Worm (Caenorhabditis elegans): Measurements from ENCODE around the gene C44B11.1.
A peak's percentile ranks its signal among the peaks of the same experiment; 100 is the strongest.

Gene C44B11.1

DNA sequence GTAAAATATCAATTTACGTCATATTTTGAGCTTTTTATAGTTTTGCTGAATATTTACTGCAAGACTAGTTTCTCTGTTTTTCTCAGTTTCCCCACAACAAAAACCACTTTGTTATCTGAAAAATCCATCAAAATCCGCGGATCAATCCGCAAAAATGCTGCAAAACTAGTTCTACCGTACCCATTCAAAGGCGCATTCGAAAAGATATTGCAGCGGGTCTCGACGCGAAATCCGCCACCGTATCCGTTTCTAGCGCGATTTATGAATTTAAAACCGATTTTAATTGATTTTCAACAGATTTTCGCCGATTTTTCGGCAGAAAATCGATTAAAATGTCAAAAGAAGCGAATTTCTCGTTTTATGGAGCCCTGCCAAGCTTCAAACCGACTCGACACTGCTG lies 16.3 kb downstream of the C44B11.1 start, which contains the start of gene R148.4 (continued):
- TF ChIP-seq madf-8 (GFP tag; conservative IDR thresholded peaks at IDR 0.05) (peak; percentile 89), lsl-1 (GFP tag; optimal IDR thresholded peaks at IDR 0.05) (peak; percentile 98), madf-6 (GFP tag; IDR thresholded peaks at IDR 0.05) (peak; percentile 95), K11D2.4 (GFP tag; IDR thresholded peaks at IDR 0.05) (no peak)

DNA sequence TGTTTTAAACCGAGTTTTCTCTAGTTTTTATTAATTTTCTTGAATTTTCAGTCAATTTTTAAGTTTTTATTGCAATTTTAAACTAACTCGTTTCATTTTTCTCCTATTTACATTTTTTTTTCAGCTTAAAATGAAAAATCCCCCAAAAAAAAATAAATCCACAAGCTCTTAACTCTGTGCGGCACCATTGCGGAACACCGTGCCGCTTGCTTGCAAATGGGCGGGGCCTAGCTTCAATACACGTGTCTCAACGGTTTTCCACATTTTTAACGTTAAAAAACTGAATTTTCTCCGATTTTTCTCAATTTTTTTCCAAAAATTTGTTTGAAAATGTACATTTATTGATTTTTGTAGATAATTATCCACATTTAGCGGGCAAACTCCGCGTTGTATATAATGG lies 19.9 kb downstream of the C44B11.1 start, which contains the start of gene R148.3:
Gene R148.3, plus strand, starts transcription at position 347 of the 400 bp plus-strand sequence.
- TF ChIP-seq rcor-1 (GFP tag; IDR thresholded peaks at IDR 0.05) (0 out of 2 replicates have a peak, but pooled peaks have one; percentile 15), ceh-91 (GFP tag; IDR thresholded peaks at IDR 0.05) (no peak), xnd-1 (tag; optimal IDR thresholded peaks at IDR 0.05) (peak; percentile 45), cebp-1 (GFP tag; IDR thresholded peaks at IDR 0.05) (no peak), cebp-1 (tag; optimal IDR thresholded peaks at IDR 0.05) (peak; percentile 38), ztf-18 (tag; optimal IDR thresholded peaks at IDR 0.05) (peak; percentile 73), mcd-1 (GFP tag; IDR thresholded peaks at IDR 0.05) (peak; percentile 58), nfyb-1 (GFP tag; IDR thresholded peaks at IDR 0.05) (0 out of 2 replicates have a peak, but pooled peaks have one; percentile 30), Y67H2A.10 (GFP tag; conservative IDR thresholded peaks at IDR 0.05) (no peak; the same call in 1 of the 2 replicates), rpc-1 (optimal IDR thresholded peaks at IDR 0.05) (peak; percentile 27), rpc-1 (tag; optimal IDR thresholded peaks at IDR 0.05) (no peak), ceh-100 (GFP tag; IDR thresholded peaks at IDR 0.05) (no peak), lin-40 (tag; optimal IDR thresholded peaks at IDR 0.05) (peak; percentile 18), F57A8.1 (GFP tag; optimal IDR thresholded peaks at IDR 0.05) (no peak), dox-1 (GFP tag; IDR thresholded peaks at IDR 0.05) (peak; percentile 28; the same call in 1 of the 2 replicates), F57C9.4 (tag; optimal IDR thresholded peaks at IDR 0.05) (no peak), Y95B8A.8 (GFP tag; IDR thresholded peaks at IDR 0.05) (no peak), B0261.1 (tag; optimal IDR thresholded peaks at IDR 0.05) (no peak), snpc-1.1 (tag; optimal IDR thresholded peaks at IDR 0.05; ENCODE audit: insufficient read depth) (peak; percentile 47), lsl-1 (GFP tag; optimal IDR thresholded peaks at IDR 0.05) (peak; percentile 32), snpc-4 (GFP tag; optimal IDR thresholded peaks at IDR 0.05) (no peak), snpc-4 (tag; optimal IDR thresholded peaks at IDR 0.05) (peak in 2 of 4 experiments; percentile 22 to 29), F33H1.4 (GFP tag; IDR thresholded peaks at IDR 0.05) (peak; percentile 49), K12H6.12 (tag; optimal IDR thresholded peaks at IDR 0.05) (no peak), mxl-1 (tag; optimal IDR thresholded peaks at IDR 0.05) (no peak), ztf-3 (GFP tag; optimal IDR thresholded peaks at IDR 0.05) (no peak), nhr-120 (GFP tag; IDR thresholded peaks at IDR 0.05) (no peak), tbp1 (GFP tag; optimal IDR thresholded peaks at IDR 0.05) (no peak), ets-4 (GFP tag; optimal IDR thresholded peaks at IDR 0.05) (no peak), lin-35 (GFP tag; optimal IDR thresholded peaks at IDR 0.05) (peak in 1 of 3 experiments; percentile 28), Y79H2A.3 (GFP tag; conservative IDR thresholded peaks at IDR 0.05) (no peak), die-1 (tag; optimal IDR thresholded peaks at IDR 0.05) (no peak), madf-10 (tag; optimal IDR thresholded peaks at IDR 0.05) (no peak), K11D2.4 (GFP tag; IDR thresholded peaks at IDR 0.05) (0 out of 2 replicates have a peak, but pooled peaks have one; percentile 16), bed-1 (GFP tag; IDR thresholded peaks at IDR 0.05) (no peak), B0035.1 (tag; optimal IDR thresholded peaks at IDR 0.05) (no peak), ama-1 (optimal IDR thresholded peaks at IDR 0.05) (no peak), ama-1 (GFP tag; optimal IDR thresholded peaks at IDR 0.05) (no peak), snpc-1.3 (tag; optimal IDR thresholded peaks at IDR 0.05; ENCODE audit: insufficient read depth) (peak; percentile 81), T26A5.8 (tag; optimal IDR thresholded peaks at IDR 0.05) (no peak), nhr-179 (tag; optimal IDR thresholded peaks at IDR 0.05) (no peak), pbrm-1 (GFP tag; IDR thresholded peaks at IDR 0.05) (peak; percentile 44; the same call in 1 of the 2 replicates), F37B4.10 (GFP tag; IDR thresholded peaks at IDR 0.05) (no peak), lsy-27 (tag; optimal IDR thresholded peaks at IDR 0.05; ENCODE audit: borderline replicate concordance, insufficient read depth) (no peak), aptf-3 (GFP tag; IDR thresholded peaks at IDR 0.05) (no peak)

Data from whole organism, young adult.